Worm (Caenorhabditis elegans): Measurements from ENCODE around the gene srd-63.

The srd-63 gene

DNA sequence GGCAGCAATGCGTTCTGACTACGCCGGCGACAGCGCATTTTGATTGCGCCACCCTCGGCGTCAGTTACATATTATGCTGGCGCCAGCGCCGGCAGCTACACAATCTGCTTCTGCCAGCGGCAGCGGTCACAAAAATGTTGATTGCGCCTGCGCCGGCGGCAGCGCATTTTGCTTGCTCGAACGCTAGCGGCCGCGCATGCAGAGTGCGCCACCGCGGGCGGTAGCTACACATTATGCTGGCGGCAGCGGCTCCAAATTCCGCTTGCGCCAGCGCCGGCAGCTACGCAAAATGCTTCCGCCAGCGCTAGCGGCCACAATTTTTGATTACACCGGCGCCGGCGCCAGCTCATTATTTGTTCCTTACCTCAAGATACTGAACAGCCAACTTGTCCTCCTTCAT lies 16.4 kb downstream of the srd-63 start:
- TF ChIP-seq lin-26 (GFP tag; IDR thresholded peaks at IDR 0.05), result no peak
- no peak for TF ChIP-seq F37B4.10 (GFP tag; IDR thresholded peaks at IDR 0.05)
- no peak for TF ChIP-seq mel-28 (tag; optimal IDR thresholded peaks at IDR 0.05; ENCODE audit: borderline replicate concordance)
- no peak for TF ChIP-seq ceh-79 (tag; optimal IDR thresholded peaks at IDR 0.05)
- 0 out of 2 replicates have a peak, but pooled peaks have one; percentile 46 for TF ChIP-seq C17E4.6 (GFP tag; IDR thresholded peaks at IDR 0.05)
- no peak for TF ChIP-seq nhr-90 (tag; optimal IDR thresholded peaks at IDR 0.05)
- TF ChIP-seq T07F8.4 (tag; optimal IDR thresholded peaks at IDR 0.05), result no peak
- TF ChIP-seq F57C9.4 (tag; optimal IDR thresholded peaks at IDR 0.05), result no peak
- peak; percentile 5 for TF ChIP-seq fkh-3 (tag; optimal IDR thresholded peaks at IDR 0.05)
- TF ChIP-seq F49E8.2 (tag; optimal IDR thresholded peaks at IDR 0.05; ENCODE audit: insufficient read depth), result no peak
- no peak for TF ChIP-seq snpc-1.3 (tag; optimal IDR thresholded peaks at IDR 0.05; ENCODE audit: insufficient read depth)
- TF ChIP-seq ceh-40 (GFP tag; IDR thresholded peaks at IDR 0.05), result no peak
- no peak for TF ChIP-seq let-526 (GFP tag; IDR thresholded peaks at IDR 0.05)
- no peak for TF ChIP-seq gei-17 (GFP tag; optimal IDR thresholded peaks at IDR 0.05)
- TF ChIP-seq ztf-28 (GFP tag; IDR thresholded peaks at IDR 0.05), result no peak
- TF ChIP-seq chd-7 (tag; optimal IDR thresholded peaks at IDR 0.05), result no peak
- TF ChIP-seq egrh-3 (GFP tag; IDR thresholded peaks at IDR 0.05), result peak; percentile 64; the same call in 1 of the 2 replicates
- TF ChIP-seq ekl-4 (GFP tag; IDR thresholded peaks at IDR 0.05), result no peak
- no peak for TF ChIP-seq attf-5 (GFP tag; optimal IDR thresholded peaks at IDR 0.05)
- no peak for TF ChIP-seq rec-8 (tag; optimal IDR thresholded peaks at IDR 0.05)
- TF ChIP-seq zfh-2 (GFP tag; conservative IDR thresholded peaks at IDR 0.05), result peak; percentile 68

DNA sequence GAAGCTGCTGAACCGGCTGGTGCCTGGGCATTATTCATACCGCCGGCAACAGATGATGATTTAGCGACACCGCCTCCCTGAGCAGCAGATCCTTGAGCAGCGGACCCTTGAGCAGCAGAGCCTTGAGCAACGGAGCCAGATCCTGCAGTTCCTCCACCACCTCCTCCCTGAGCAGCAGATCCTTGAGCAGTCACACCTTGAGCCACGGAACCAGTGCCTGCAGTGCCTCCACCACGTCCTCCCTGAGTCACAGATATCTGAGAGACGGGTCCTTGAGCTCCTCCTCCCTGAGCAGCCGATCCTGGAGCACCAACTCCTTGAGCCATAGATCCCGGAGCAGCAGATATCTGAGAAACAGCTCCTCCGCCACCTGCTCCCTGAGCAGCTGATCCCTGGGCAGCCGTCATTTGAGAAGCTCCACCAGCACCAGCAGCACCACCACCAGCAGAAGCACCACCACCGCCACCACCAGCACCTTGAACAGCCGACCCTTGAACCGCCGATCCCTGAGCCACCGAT lies 17.1 kb downstream of the srd-63 start:
- no peak for TF ChIP-seq gei-17 (GFP tag; optimal IDR thresholded peaks at IDR 0.05)
- no peak for TF ChIP-seq rcor-1 (GFP tag; IDR thresholded peaks at IDR 0.05)
- peak; percentile 86 for TF ChIP-seq zfh-2 (GFP tag; conservative IDR thresholded peaks at IDR 0.05)
- TF ChIP-seq fkh-3 (tag; optimal IDR thresholded peaks at IDR 0.05), result no peak
- TF ChIP-seq egrh-3 (GFP tag; IDR thresholded peaks at IDR 0.05), result peak; percentile 93
- no peak for TF ChIP-seq cebp-2 (GFP tag; IDR thresholded peaks at IDR 0.05)

DNA sequence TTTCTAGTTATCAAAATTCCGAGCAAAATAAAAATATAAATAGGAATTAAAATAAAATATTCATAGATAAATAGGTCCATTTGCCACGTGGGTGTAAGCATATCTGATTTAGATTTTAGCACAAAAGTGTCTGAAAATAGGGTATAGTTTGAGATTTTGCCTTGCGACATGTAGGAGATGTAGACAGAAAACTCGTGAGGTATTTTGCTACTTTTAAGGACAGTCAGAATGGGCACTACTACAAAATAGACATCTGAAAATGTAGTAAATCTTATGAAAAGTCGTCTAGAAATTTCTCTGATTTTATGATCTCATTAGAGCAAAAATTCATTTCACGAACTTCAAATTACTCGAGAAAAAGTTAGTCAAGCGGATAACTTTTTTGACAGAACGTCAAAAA lies 19.0 kb downstream of the srd-63 start, which contains the start of gene srv-34:
TSS of gene srv-34 (minus strand) at position 101 of the 400 bp plus-strand sequence.
- TF ChIP-seq xnd-1 (tag; optimal IDR thresholded peaks at IDR 0.05) (no peak), athp-1 (tag; optimal IDR thresholded peaks at IDR 0.05) (no peak), ceh-27 (GFP tag; optimal IDR thresholded peaks at IDR 0.05) (no peak), T07F8.4 (tag; optimal IDR thresholded peaks at IDR 0.05) (no peak), lag-1 (GFP tag; IDR thresholded peaks at IDR 0.05) (no peak), F49E8.2 (tag; optimal IDR thresholded peaks at IDR 0.05; ENCODE audit: insufficient read depth) (no peak), C17E4.6 (GFP tag; IDR thresholded peaks at IDR 0.05) (no peak), cebp-1 (GFP tag; IDR thresholded peaks at IDR 0.05) (no peak), cebp-1 (tag; optimal IDR thresholded peaks at IDR 0.05) (no peak), ccch-3 (GFP tag; optimal IDR thresholded peaks at IDR 0.05) (no peak), bed-2 (GFP tag; IDR thresholded peaks at IDR 0.05) (no peak), ztf-22 (GFP tag; optimal IDR thresholded peaks at IDR 0.05) (no peak), tbp1 (GFP tag; optimal IDR thresholded peaks at IDR 0.05) (no peak), zfh-2 (GFP tag; conservative IDR thresholded peaks at IDR 0.05) (no peak), repo-1 (tag; optimal IDR thresholded peaks at IDR 0.05) (no peak)

DNA sequence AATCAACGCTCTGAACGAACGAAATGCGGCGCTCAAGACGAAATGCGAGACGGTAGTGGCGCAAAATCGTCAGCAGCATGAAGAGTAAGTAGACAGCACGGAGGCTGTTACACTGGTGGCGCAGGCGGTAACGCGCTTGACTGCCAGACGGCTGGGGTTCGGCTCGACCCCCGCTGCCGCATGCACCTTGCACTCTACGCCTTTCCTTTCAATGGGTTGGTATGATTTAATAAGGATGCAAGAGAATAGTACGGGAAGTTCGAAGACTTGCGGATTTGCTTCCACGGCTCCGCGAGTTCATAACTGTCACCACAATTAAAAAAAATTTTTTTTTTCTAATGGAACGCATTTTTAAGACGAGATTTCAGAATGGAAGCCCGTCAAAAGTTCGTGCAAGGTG lies 23.6 kb downstream of the srd-63 start:
- TF ChIP-seq chd-7 (tag; optimal IDR thresholded peaks at IDR 0.05) (peak; percentile 84), F49E8.2 (tag; optimal IDR thresholded peaks at IDR 0.05; ENCODE audit: insufficient read depth) (peak; percentile 65), ccch-3 (GFP tag; optimal IDR thresholded peaks at IDR 0.05) (peak; percentile 32), ztf-28 (GFP tag; IDR thresholded peaks at IDR 0.05) (peak; percentile 88), snpc-1.1 (tag; optimal IDR thresholded peaks at IDR 0.05; ENCODE audit: insufficient read depth) (peak; percentile 50), Y56A3A.18 (GFP tag; IDR thresholded peaks at IDR 0.05) (peak; percentile 92), B0336.3 (GFP tag; IDR thresholded peaks at IDR 0.05) (peak; percentile 92), attf-6 (GFP tag; IDR thresholded peaks at IDR 0.05) (peak; percentile 88), lin-54 (GFP tag; optimal IDR thresholded peaks at IDR 0.05) (peak; percentile 76), mes-4 (tag; optimal IDR thresholded peaks at IDR 0.05) (peak; percentile 38), B0019.2 (GFP tag; conservative IDR thresholded peaks at IDR 0.05) (peak; percentile 26; the same call in 1 of the 2 replicates), tbp1 (GFP tag; optimal IDR thresholded peaks at IDR 0.05) (peak; percentile 91), lag-1 (GFP tag; IDR thresholded peaks at IDR 0.05) (no peak), T26A5.8 (tag; optimal IDR thresholded peaks at IDR 0.05) (peak; percentile 85), unc-62 (GFP tag; optimal IDR thresholded peaks at IDR 0.05) (no peak), xnd-1 (tag; optimal IDR thresholded peaks at IDR 0.05) (no peak)
